Fruit fly (Drosophila melanogaster) whole organism, pupa: ENCODE measurements around the gene CG10841.

ENCODE experiments used
- CG10348 ChIP-seq: fragments of 200-800 bp; sonication (Bioruptor generic); IDR thresholded peaks from 2 replicates; pipeline ENCODE4 v1.3.6; 2022; ENCODE audit warnings: missing biosample characterization, missing genetic modification characterization
- CG12605 ChIP-seq: fragments of 200-800 bp; sonication (Bioruptor generic); IDR thresholded peaks from 2 replicates; pipeline ENCODE4 v1.3.6; 2022; ENCODE audit warnings: missing biosample characterization, missing genetic modification characterization
- CG13204 ChIP-seq: fragments of 200-800 bp; sonication (Bioruptor generic); optimal IDR thresholded peaks from 2 replicates; lab custom pipeline; 2018; ENCODE audit warnings: missing biosample characterization, mild to moderate bottlenecking, missing genetic modification characterization, moderate library complexity
- CG14655 ChIP-seq: fragments of 200-800 bp; sonication (Bioruptor generic); optimal IDR thresholded peaks from 3 replicates; lab custom pipeline; 2017; ENCODE audit warnings: mild to moderate bottlenecking, missing biosample characterization, missing genetic modification reagents, missing genetic modification characterization
- CG15710 ChIP-seq: fragments of 200-800 bp; sonication (Bioruptor generic); optimal IDR thresholded peaks from 2 replicates; lab custom pipeline; 2018; ENCODE audit warnings: missing biosample characterization, mild to moderate bottlenecking, missing genetic modification characterization, moderate library complexity
- CG17806 ChIP-seq: fragments of 200-800 bp; sonication (Bioruptor generic); optimal IDR thresholded peaks from 2 replicates; lab custom pipeline; 2018; ENCODE audit warnings: missing biosample characterization, mild to moderate bottlenecking, missing genetic modification characterization, moderate library complexity
- CG32121 ChIP-seq: fragments of 200-800 bp; sonication (Bioruptor generic); IDR thresholded peaks from 2 replicates; pipeline ENCODE4 v1.3.6; 2022; ENCODE audit warnings: missing biosample characterization, missing genetic modification characterization
- CG34367 ChIP-seq: fragments of 200-800 bp; sonication (Bioruptor generic); optimal IDR thresholded peaks from 2 replicates; lab custom pipeline; 2018; ENCODE audit warnings: missing biosample characterization, mild to moderate bottlenecking, missing genetic modification characterization
- CG4496 ChIP-seq: fragments of 200-800 bp; sonication (Bioruptor generic); IDR thresholded peaks from 3 replicates; pipeline ENCODE4 v1.3.6; 2022; ENCODE audit warnings: missing biosample characterization, missing genetic modification characterization
- CG8159 ChIP-seq: fragments of 200-800 bp; sonication (Bioruptor generic); optimal IDR thresholded peaks from 3 replicates; lab custom pipeline; 2018; ENCODE audit warnings: missing biosample characterization, mild to moderate bottlenecking, missing genetic modification characterization, moderate library complexity
- CG8301 ChIP-seq: fragments of 200-800 bp; sonication (Bioruptor generic); optimal IDR thresholded peaks from 2 replicates; lab custom pipeline; 2018; ENCODE audit warnings: missing biosample characterization, mild to moderate bottlenecking, missing genetic modification characterization
- CG9948 ChIP-seq: fragments of 200-800 bp; sonication (Bioruptor generic); optimal IDR thresholded peaks from 2 replicates; lab custom pipeline; 2018; ENCODE audit warnings: missing biosample characterization, mild to moderate bottlenecking, missing genetic modification characterization, moderate library complexity
- D1 ChIP-seq: fragments of 200-800 bp; sonication (Bioruptor generic); optimal IDR thresholded peaks from 2 replicates; lab custom pipeline; 2018; ENCODE audit warnings: missing biosample characterization, mild to moderate bottlenecking, missing genetic modification characterization, moderate library complexity
- EcR ChIP-seq: fragments of 200-800 bp; sonication (Bioruptor generic); optimal IDR thresholded peaks from 3 replicates; lab custom pipeline; 2019; ENCODE audit warnings: missing biosample characterization, missing genetic modification characterization, mild to moderate bottlenecking, moderate library complexity, missing genetic modification reagents
- Ets98B ChIP-seq: fragments of 200-800 bp; sonication (Bioruptor generic); IDR thresholded peaks from 2 replicates; pipeline ENCODE4 v1.3.6; 2022; ENCODE audit warnings: missing biosample characterization, missing genetic modification characterization
- Pif1A ChIP-seq: fragments of 200-800 bp; sonication (Bioruptor generic); optimal IDR thresholded peaks from 3 replicates; lab custom pipeline; 2016; ENCODE audit warnings: missing biosample characterization, missing genetic modification characterization
- Pif1B ChIP-seq: fragments of 200-800 bp; sonication (Bioruptor generic); optimal IDR thresholded peaks from 3 replicates; lab custom pipeline; 2016; ENCODE audit warnings: missing biosample characterization, missing genetic modification characterization
- Snoo ChIP-seq: fragments of 200-800 bp; sonication (Bioruptor generic); optimal IDR thresholded peaks from 3 replicates; lab custom pipeline; 2017; ENCODE audit warnings: missing biosample characterization, mild to moderate bottlenecking, missing genetic modification characterization, inconsistent platforms
- gl ChIP-seq: fragments of 200-800 bp; sonication (Bioruptor generic); optimal IDR thresholded peaks from 2 replicates; lab custom pipeline; 2018; ENCODE audit warnings: missing biosample characterization, mild to moderate bottlenecking, missing genetic modification characterization
- rn ChIP-seq: fragments of 200-800 bp; sonication (Bioruptor generic); IDR thresholded peaks from 2 replicates; pipeline ENCODE4 v1.3.6; 2022; ENCODE audit warnings: missing biosample characterization, missing genetic modification characterization

Gene CG10841

dm6 chr3R:13612333-13612732 is 19.4 kb upstream of the CG10841 start, which contains the start of gene CG9757:
CG9757 (minus strand) TSS chr3R:13612433.
- TF ChIP-seq CG17806 (tag; lab: Kevin White, UChicago), result no peak
- TF ChIP-seq D1, result no peak
- no peak for TF ChIP-seq CG9948
- TF ChIP-seq CG12605 (GFP tag; lab: Robert Waterston, UW), result no peak
- no peak for TF ChIP-seq CG32121 (GFP tag; lab: Robert Waterston, UW)
- no peak for TF ChIP-seq CG14655 (GFP tag; lab: Kevin White, UChicago)
- TF ChIP-seq CG15710 (tag; lab: Kevin White, UChicago), result no peak

- TF ChIP-seq Ets98B (GFP tag; lab: Robert Waterston, UW), result no peak
- no peak for TF ChIP-seq Snoo (tag; lab: Kevin White, UChicago)
- no peak for TF ChIP-seq Pif1A
- no peak for TF ChIP-seq CG9948
- no peak for TF ChIP-seq EcR (GFP tag; lab: Kevin White, UChicago)
- TF ChIP-seq CG32121 (GFP tag; lab: Robert Waterston, UW), result no peak
- TF ChIP-seq CG12605 (GFP tag; lab: Robert Waterston, UW), result no peak
- no peak for TF ChIP-seq rn (GFP tag; lab: Robert Waterston, UW)
- TF ChIP-seq CG4496 (GFP tag; lab: Robert Waterston, UW), result no peak
- no peak for TF ChIP-seq CG10348 (GFP tag; lab: Robert Waterston, UW)
- no peak for TF ChIP-seq D1
- TF ChIP-seq, all 21 proteins: peak for 0
Observed at dm6 chr3R:13615007-13615406, 16.7 kb upstream of the CG10841 start.

dm6 chr3R:13615617-13616016 is 16.1 kb upstream of the CG10841 start, which contains the start of gene CG9269:
CG9269 (plus strand) TSS chr3R:13615917.
- TF ChIP-seq CG15710 (tag; lab: Kevin White, UChicago), result no peak
- no peak for TF ChIP-seq CG13204 (GFP tag; lab: Kevin White, UChicago)
- no peak for TF ChIP-seq CG32121 (GFP tag; lab: Robert Waterston, UW)
- no peak for TF ChIP-seq D1
- TF ChIP-seq Pif1B (GFP tag; lab: Kevin White, UChicago), result no peak
- no peak for TF ChIP-seq Snoo (tag; lab: Kevin White, UChicago)
- no peak for TF ChIP-seq CG8159 (tag; lab: Kevin White, UChicago)
- no peak for TF ChIP-seq CG34367
- no peak for TF ChIP-seq CG14655 (GFP tag; lab: Kevin White, UChicago)
- TF ChIP-seq CG12605 (GFP tag; lab: Robert Waterston, UW), result no peak
- TF ChIP-seq CG9948, result no peak
- TF ChIP-seq rn (GFP tag; lab: Robert Waterston, UW), result no peak
- no peak for TF ChIP-seq Pif1A
- no peak for TF ChIP-seq CG17806 (tag; lab: Kevin White, UChicago)
- TF ChIP-seq CG8301 (tag; lab: Kevin White, UChicago), result no peak
- TF ChIP-seq gl (tag; lab: Kevin White, UChicago), result no peak

- TF ChIP-seq CG34367 (no peak), rn (GFP tag; lab: Robert Waterston, UW) (no peak), gl (tag; lab: Kevin White, UChicago) (no peak), CG12605 (GFP tag; lab: Robert Waterston, UW) (no peak), EcR (GFP tag; lab: Kevin White, UChicago) (no peak), Pif1B (GFP tag; lab: Kevin White, UChicago) (no peak), CG14655 (GFP tag; lab: Kevin White, UChicago) (no peak), D1 (no peak), Snoo (tag; lab: Kevin White, UChicago) (no peak)
Observed at dm6 chr3R:13617228-13617627, 14.5 kb upstream of the CG10841 start.

dm6 chr3R:13644778-13645660 is 13.3 kb downstream of the CG10841 start:
- TF ChIP-seq Snoo (tag; lab: Kevin White, UChicago) (peak; percentile 25), Pif1A (peak; percentile 67), Ets98B (GFP tag; lab: Robert Waterston, UW) (peak; percentile 59; the same call in 1 of the 2 replicates), CG17806 (tag; lab: Kevin White, UChicago) (peak; percentile 25), EcR (GFP tag; lab: Kevin White, UChicago) (peak; percentile 16), gl (tag; lab: Kevin White, UChicago) (no peak), CG13204 (GFP tag; lab: Kevin White, UChicago) (no peak), CG15710 (tag; lab: Kevin White, UChicago) (peak; percentile 30), Pif1B (GFP tag; lab: Kevin White, UChicago) (peak; percentile 69), CG32121 (GFP tag; lab: Robert Waterston, UW) (peak; percentile 52; the same call in 1 of the 2 replicates)
- TF ChIP-seq, all 21 proteins: peak for 8

- TF ChIP-seq CG13204 (GFP tag; lab: Kevin White, UChicago) (peak; percentile 18), CG9948 (peak; percentile 15), CG8159 (tag; lab: Kevin White, UChicago) (no peak), EcR (GFP tag; lab: Kevin White, UChicago) (no peak), CG34367 (peak; percentile 26), CG32121 (GFP tag; lab: Robert Waterston, UW) (no peak), Pif1B (GFP tag; lab: Kevin White, UChicago) (peak; percentile 44), D1 (no peak), CG14655 (GFP tag; lab: Kevin White, UChicago) (peak; percentile 6), CG4496 (GFP tag; lab: Robert Waterston, UW) (peak; percentile 54; the same call in 2 of the 3 replicates), CG17806 (tag; lab: Kevin White, UChicago) (peak; percentile 11), CG15710 (tag; lab: Kevin White, UChicago) (peak; percentile 36), CG12605 (GFP tag; lab: Robert Waterston, UW) (0 out of 2 replicates have a peak, but pooled peaks have one; percentile 28), Snoo (tag; lab: Kevin White, UChicago) (peak; percentile 68), Ets98B (GFP tag; lab: Robert Waterston, UW) (peak; percentile 35; the same call in 1 of the 2 replicates), Pif1A (peak; percentile 24)
- TF ChIP-seq, all 21 proteins: peak for 12
Observed at dm6 chr3R:13645874-13646370, 14.2 kb downstream of the CG10841 start, which contains the start of gene sqd. sqd (minus strand) TSS chr3R:13646304.
